Worm (Caenorhabditis elegans): ENCODE data around the gene glb-15.

DNA sequence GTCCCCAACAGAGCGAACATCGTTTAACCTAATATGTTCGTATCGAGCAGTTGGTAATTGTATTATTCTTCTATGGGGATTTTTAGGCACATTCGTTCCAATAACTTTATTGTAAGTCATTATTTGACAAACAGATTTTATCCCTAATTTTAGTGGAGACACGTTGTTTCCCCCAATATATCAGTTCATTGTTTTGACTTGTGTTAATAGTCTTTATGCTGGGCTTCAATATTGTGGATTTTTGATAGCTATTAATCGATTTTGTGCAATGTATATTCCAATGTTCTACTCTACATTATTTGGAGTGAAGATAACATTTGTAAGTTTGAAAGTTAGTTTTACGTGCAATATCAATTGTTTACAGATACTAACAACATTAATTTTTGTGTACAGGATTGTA is 24.2 kb downstream of the glb-15 start:
- TF ChIP-seq him-1 (tag; optimal IDR thresholded peaks at IDR 0.05) (no peak), W03F9.2 (tag; optimal IDR thresholded peaks at IDR 0.05) (no peak)
